Worm (Caenorhabditis elegans) whole organism, L3 larva: ENCODE measurements around the gene T16G1.5.
A peak's percentile ranks its signal among the peaks of the same experiment; 100 is the strongest.

Source experiments
- R02D3.7 ChIP-seq: fragments of 150-350 bp; optimal IDR thresholded peaks from 2 replicates; lab custom pipeline; 2014; ENCODE audit warnings: missing biosample characterization, missing genetic modification characterization
- ZK546.5 ChIP-seq: sonication (generic microtip); optimal IDR thresholded peaks from 2 replicates; lab custom pipeline; 2017; ENCODE audit warnings: missing biosample characterization, missing genetic modification characterization
- ama-1 ChIP-seq: fragments of 150-350 bp; optimal IDR thresholded peaks from 2 replicates; lab custom pipeline; 2018
- ceh-28 ChIP-seq: fragments of 150-350 bp; optimal IDR thresholded peaks from 2 replicates; lab custom pipeline; 2014; ENCODE audit warnings: missing biosample characterization, missing genetic modification reagents, missing genetic modification characterization
- ceh-82 ChIP-seq: fragments of 150-350 bp; optimal IDR thresholded peaks from 2 replicates; lab custom pipeline; 2014; ENCODE audit warnings: missing biosample characterization, missing genetic modification characterization
- elt-2 ChIP-seq: sonication (generic microtip); optimal IDR thresholded peaks from 2 replicates; lab custom pipeline; 2016; ENCODE audit warnings: missing genetic modification reagents, mild to moderate bottlenecking, missing genetic modification characterization, missing compliant biosample characterization
- elt-3 ChIP-seq, 3 experiments: fragments of 150-350 bp in 1 of 3; sonication (generic microtip) in 2 of 3; optimal IDR thresholded peaks; 2 replicates in 2 of 3; 4 replicates in 1 of 3; lab custom pipeline; 2014 to 2017; ENCODE audit warnings: missing biosample characterization in 3 of 3, missing genetic modification characterization in 3 of 3
- eor-1 ChIP-seq, 2 experiments: fragments of 150-350 bp; optimal IDR thresholded peaks; 2 replicates each; lab custom pipeline; 2014 to 2018; ENCODE audit warnings: missing biosample characterization in 2 of 2, missing genetic modification characterization in 2 of 2
- fos-1 ChIP-seq: fragments of 150-350 bp; optimal IDR thresholded peaks from 2 replicates; lab custom pipeline; 2014; ENCODE audit warnings: missing biosample characterization, missing genetic modification characterization
- jun-1 ChIP-seq: fragments of 150-350 bp; optimal IDR thresholded peaks from 2 replicates; lab custom pipeline; 2014; ENCODE audit warnings: missing biosample characterization, missing genetic modification reagents, missing genetic modification characterization
- lin-15B ChIP-seq: fragments of 150-350 bp; optimal IDR thresholded peaks from 2 replicates; lab custom pipeline; 2014; ENCODE audit warnings: missing biosample characterization, missing genetic modification characterization
- lsy-12 ChIP-seq: sonication (generic microtip); optimal IDR thresholded peaks from 2 replicates; lab custom pipeline; 2016; ENCODE audit warnings: mild to moderate bottlenecking, missing genetic modification characterization, missing compliant biosample characterization
- mml-1 ChIP-seq: fragments of 150-350 bp; sonication (generic microtip); optimal IDR thresholded peaks from 3 replicates; lab custom pipeline; 2014; ENCODE audit warnings: missing biosample characterization, missing genetic modification characterization
- nhr-11 ChIP-seq: fragments of 150-350 bp; optimal IDR thresholded peaks from 2 replicates; lab custom pipeline; 2014; ENCODE audit warnings: missing biosample characterization, missing genetic modification characterization
- nhr-12 ChIP-seq: fragments of 150-350 bp; optimal IDR thresholded peaks from 2 replicates; lab custom pipeline; 2014; ENCODE audit warnings: missing biosample characterization, missing genetic modification characterization
- nhr-25 ChIP-seq: sonication (generic microtip); optimal IDR thresholded peaks from 2 replicates; lab custom pipeline; 2017; ENCODE audit warnings: missing biosample characterization, missing genetic modification characterization
- nhr-43 ChIP-seq: sonication (generic microtip); optimal IDR thresholded peaks from 2 replicates; lab custom pipeline; 2016; ENCODE audit warnings: mild to moderate bottlenecking, missing genetic modification characterization, missing compliant biosample characterization; ENCODE audit not compliant: poor library complexity, severe bottlenecking
- nhr-67 ChIP-seq: fragments of 150-350 bp; optimal IDR thresholded peaks from 2 replicates; lab custom pipeline; 2014; ENCODE audit warnings: missing biosample characterization, missing genetic modification characterization
- nhr-76 ChIP-seq: fragments of 150-350 bp; sonication (generic microtip); optimal IDR thresholded peaks from 5 replicates; lab custom pipeline; 2014; ENCODE audit warnings: missing biosample characterization, missing genetic modification characterization
- nhr-77 ChIP-seq: fragments of 150-350 bp; optimal IDR thresholded peaks from 2 replicates; lab custom pipeline; 2014; ENCODE audit warnings: missing biosample characterization, missing genetic modification characterization
- pha-4 ChIP-seq: fragments of 150-350 bp; optimal IDR thresholded peaks from 2 replicates; lab custom pipeline; 2014; ENCODE audit warnings: missing biosample characterization, missing genetic modification reagents, missing genetic modification characterization
- pqm-1 ChIP-seq: fragments of 150-350 bp; optimal IDR thresholded peaks from 2 replicates; lab custom pipeline; 2017; ENCODE audit warnings: missing biosample characterization, missing genetic modification characterization, inconsistent platforms
- sea-2 ChIP-seq: fragments of 150-350 bp; sonication (generic microtip); optimal IDR thresholded peaks from 4 replicates; lab custom pipeline; 2014; ENCODE audit warnings: missing biosample characterization, missing genetic modification reagents, missing genetic modification characterization
- skn-1 ChIP-seq: fragments of 150-350 bp; optimal IDR thresholded peaks from 2 replicates; lab custom pipeline; 2014; ENCODE audit warnings: missing biosample characterization, missing genetic modification characterization
- snpc-4 ChIP-seq: fragments of 150-350 bp; optimal IDR thresholded peaks from 2 replicates; lab custom pipeline; 2014; ENCODE audit warnings: missing biosample characterization, missing genetic modification characterization
- tbx-2 ChIP-seq: sonication (generic microtip); optimal IDR thresholded peaks from 2 replicates; lab custom pipeline; 2016; ENCODE audit warnings: mild to moderate bottlenecking, missing genetic modification characterization, missing compliant biosample characterization
- unc-39 ChIP-seq: sonication (generic microtip); optimal IDR thresholded peaks from 4 replicates; lab custom pipeline; 2017; ENCODE audit warnings: missing biosample characterization, missing genetic modification characterization
- unc-62 ChIP-seq: fragments of 150-350 bp; sonication (generic microtip); optimal IDR thresholded peaks from 4 replicates; lab custom pipeline; 2014; ENCODE audit warnings: missing biosample characterization, missing genetic modification reagents, missing genetic modification characterization
- zag-1 ChIP-seq: fragments of 150-350 bp; optimal IDR thresholded peaks from 2 replicates; lab custom pipeline; 2014; ENCODE audit warnings: missing biosample characterization, missing genetic modification characterization
- ztf-11 ChIP-seq: fragments of 150-350 bp; optimal IDR thresholded peaks from 2 replicates; lab custom pipeline; 2014; ENCODE audit warnings: missing biosample characterization, missing genetic modification characterization
- ztf-4 ChIP-seq: fragments of 150-350 bp; optimal IDR thresholded peaks from 2 replicates; lab custom pipeline; 2014; ENCODE audit warnings: missing biosample characterization, missing genetic modification characterization

T16G1.5 gene

ce11 chrV:12933654-12934053 lies 5.7 kb downstream of the T16G1.5 start:
- TF ChIP-seq elt-2 = peak; percentile 65
- peak; percentile 75 for TF ChIP-seq pqm-1 (tag; lab: Kevin White, UChicago)
- no peak for TF ChIP-seq snpc-4 (tag; lab: Kevin White, UChicago)

- TF ChIP-seq ama-1 (lab: Kevin White, UChicago) (no peak), nhr-25 (tag; lab: Kevin White, UChicago) (peak; percentile 8), unc-39 (no peak), ZK546.5 (tag; lab: Kevin White, UChicago) (no peak), nhr-12 (tag; lab: Kevin White, UChicago) (no peak), fos-1 (tag; lab: Kevin White, UChicago) (no peak)
These were observed 10.3 kb downstream of the T16G1.5 start, which contains the start of gene T16G1.2 for ce11 chrV:12928929-12929532. Gene T16G1.2 (plus strand): TSS chrV:12929482.

ce11 chrV:12924128-12924527 lies 15.2 kb downstream of the T16G1.5 start, which contains the start of gene pqn-67:
Gene pqn-67 (plus strand): TSS chrV:12924428.
- peak; percentile 22 for TF ChIP-seq elt-2
- no peak for TF ChIP-seq R02D3.7 (tag; lab: Kevin White, UChicago)
- no peak for TF ChIP-seq lin-15B (tag; lab: Kevin White, UChicago)
- TF ChIP-seq nhr-77 (tag; lab: Kevin White, UChicago) = no peak
- TF ChIP-seq, all 47 proteins: peak for 1

- TF ChIP-seq pqm-1 (tag; lab: Kevin White, UChicago) = peak; percentile 10
- TF ChIP-seq elt-2 = peak; percentile 6
- no peak for TF ChIP-seq jun-1 (tag; lab: Kevin White, UChicago)
These were observed 17.0 kb downstream of the T16G1.5 start, which contains the start of gene dhrs-4 for ce11 chrV:12922308-12922707. Gene dhrs-4 (plus strand): TSS chrV:12922608.

- peak; percentile 88 for TF ChIP-seq elt-2
- peak; percentile 76 for TF ChIP-seq pqm-1 (tag; lab: Kevin White, UChicago)
- TF ChIP-seq pha-4 (tag; lab: Kevin White, UChicago) = peak; percentile 68
- no peak for TF ChIP-seq unc-62 (GFP tag; lab: Kevin White, UChicago)
- TF ChIP-seq mml-1 (tag; lab: Kevin White, UChicago) = no peak
These were observed 17.7 kb downstream of the T16G1.5 start for ce11 chrV:12921680-12922079.

ce11 chrV:12919705-12920104 lies 19.6 kb downstream of the T16G1.5 start, which contains the start of gene lipl-1:
Gene lipl-1 (plus strand): TSS chrV:12919986.
- TF ChIP-seq fos-1 (tag; lab: Kevin White, UChicago) (no peak), zag-1 (tag; lab: Kevin White, UChicago) (no peak), pqm-1 (tag; lab: Kevin White, UChicago) (peak; percentile 18), elt-2 (peak; percentile 41)

ce11 chrV:12909544-12910157 lies 29.7 kb downstream of the T16G1.5 start, which contains the start of gene nid-1:
Gene nid-1 (plus strand): TSS chrV:12910107.
- TF ChIP-seq pqm-1 (tag; lab: Kevin White, UChicago) = peak; percentile 66
- no peak for TF ChIP-seq sea-2 (GFP tag; lab: Kevin White, UChicago)
- TF ChIP-seq elt-2 = peak; percentile 88

- TF ChIP-seq eor-1 (tag; optimal IDR thresholded peaks at IDR 0.05; lab: Kevin White, UChicago) (no peak), unc-39 (no peak), ceh-82 (no peak), unc-62 (GFP tag; lab: Kevin White, UChicago) (no peak), lsy-12 (tag; lab: Kevin White, UChicago) (no peak), ceh-28 (no peak), lin-15B (tag; lab: Kevin White, UChicago) (no peak), nhr-67 (tag; lab: Kevin White, UChicago) (no peak), ama-1 (lab: Kevin White, UChicago) (no peak), tbx-2 (tag; lab: Kevin White, UChicago) (no peak), elt-2 (no peak), ztf-4 (no peak), nhr-11 (tag; lab: Kevin White, UChicago) (no peak), pha-4 (tag; lab: Kevin White, UChicago) (no peak), mml-1 (tag; lab: Kevin White, UChicago) (no peak), elt-3 (tag; optimal IDR thresholded peaks at IDR 0.05; lab: Kevin White, UChicago) (no peak), nhr-76 (no peak), skn-1 (tag; lab: Kevin White, UChicago) (no peak), nhr-43 (no peak), ztf-11 (tag; lab: Kevin White, UChicago) (no peak)
- TF ChIP-seq, all 47 proteins: peak for 0
These were observed 30.7 kb downstream of the T16G1.5 start for ce11 chrV:12908614-12909013.
